Fruit fly (Drosophila melanogaster): ENCODE results near the gene CG10041.

DNA sequence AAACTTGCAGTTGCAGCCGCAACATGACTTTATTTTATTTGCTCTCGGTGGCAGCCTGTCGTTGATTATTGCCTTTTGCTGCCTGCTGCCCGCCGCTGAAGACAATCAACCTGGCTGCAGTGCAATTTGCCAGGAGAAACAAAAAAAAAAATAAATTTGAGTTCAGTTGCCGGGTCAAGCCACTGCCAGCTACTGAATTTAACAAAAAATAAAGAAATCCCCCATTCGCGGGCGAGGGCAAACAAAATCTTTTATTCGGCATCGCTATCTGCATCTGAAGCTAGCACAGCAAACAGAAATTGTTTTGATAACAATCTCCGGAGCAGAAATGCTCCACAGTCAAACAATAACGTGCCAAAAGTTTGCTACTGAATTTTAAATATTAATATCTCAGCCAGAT, 34.6 kb downstream of the CG10041 start:
- TF ChIP-seq rn (GFP tag; IDR thresholded peaks at IDR 0.05) (no peak), CG13204 (GFP tag; optimal IDR thresholded peaks at IDR 0.05) (no peak), CG10348 (GFP tag; IDR thresholded peaks at IDR 0.05) (no peak), Snoo (tag; optimal IDR thresholded peaks at IDR 0.05) (no peak), D1 (tag; optimal IDR thresholded peaks at IDR 0.05) (no peak)

All from whole organism, pupa.